Fruit fly (Drosophila melanogaster): ENCODE data around the gene CG2233.

DNA sequence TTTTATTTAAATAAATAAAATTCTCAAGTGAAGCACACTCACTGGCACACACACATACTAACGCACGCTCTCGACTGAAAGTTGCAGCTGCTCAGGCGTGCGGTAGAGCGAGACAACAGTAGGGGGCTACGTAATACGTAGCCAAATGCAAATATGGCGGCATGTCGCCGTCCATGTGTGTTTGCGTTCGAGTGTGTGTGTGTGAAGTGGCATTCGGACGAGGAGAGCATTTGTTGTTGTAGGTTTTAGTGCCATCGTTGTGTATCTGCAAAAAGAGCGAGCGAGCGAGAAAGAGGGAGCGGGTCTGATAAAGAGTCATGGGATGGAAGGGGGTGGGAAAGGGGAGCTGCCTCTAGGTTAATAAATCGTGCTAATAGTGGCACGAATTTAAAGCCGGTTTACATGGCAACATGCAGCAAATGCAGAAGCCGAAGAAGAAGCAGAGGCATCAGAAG is 21.2 kb upstream of the CG2233 start:
- TF ChIP-seq Crg-1 (GFP tag; optimal IDR thresholded peaks at IDR 0.05) (no peak), kay (GFP tag; ENCODE audit: borderline replicate concordance) (peak; percentile 93), CG1620 (GFP tag; optimal IDR thresholded peaks at IDR 0.05) (no peak), cic (GFP tag; optimal IDR thresholded peaks at IDR 0.05) (peak; percentile 81)
